Fruit fly (Drosophila melanogaster) whole organism, embryonic: Measurements from ENCODE around the gene Dh31.
A peak's percentile ranks its signal among the peaks of the same experiment; 100 is the strongest.

ENCODE experiments used
- Atf3 ChIP-seq: fragments of 200-800 bp; sonication (Bioruptor generic); optimal IDR thresholded peaks from 3 replicates; lab custom pipeline; 2016; ENCODE audit warnings: missing biosample characterization, missing genetic modification characterization
- Blimp-1 ChIP-seq: fragments of 200-800 bp; sonication (Bioruptor generic); optimal IDR thresholded peaks from 3 replicates; lab custom pipeline; 2018; ENCODE audit warnings: missing biosample characterization, missing genetic modification characterization, mild to moderate bottlenecking, moderate library complexity, missing genetic modification reagents
- CG10565 ChIP-seq: fragments of 200-800 bp; sonication (Bioruptor generic); optimal IDR thresholded peaks from 3 replicates; lab custom pipeline; 2016; ENCODE audit warnings: missing biosample characterization, mild to moderate bottlenecking, missing genetic modification characterization
- CG12391 ChIP-seq: fragments of 200-800 bp; sonication (Bioruptor generic); optimal IDR thresholded peaks from 3 replicates; lab custom pipeline; 2018; ENCODE audit warnings: missing biosample characterization, mild to moderate bottlenecking, missing genetic modification characterization, moderate library complexity
- CG14050 ChIP-seq: fragments of 200-800 bp; sonication (Bioruptor generic); IDR thresholded peaks from 3 replicates; pipeline ENCODE4 v1.3.6; 2022; ENCODE audit warnings: missing biosample characterization, missing genetic modification characterization
- CG14667 ChIP-seq: fragments of 200-800 bp; sonication (Bioruptor generic); IDR thresholded peaks from 2 replicates; pipeline ENCODE4 v1.3.6; 2022; ENCODE audit warnings: missing biosample characterization, missing genetic modification characterization
- CG15601 ChIP-seq: fragments of 200-800 bp; sonication (Bioruptor generic); optimal IDR thresholded peaks from 3 replicates; lab custom pipeline; 2019; ENCODE audit warnings: missing biosample characterization, mild to moderate bottlenecking, missing genetic modification characterization, moderate library complexity
- CG3065 ChIP-seq: fragments of 200-800 bp; sonication (Bioruptor generic); optimal IDR thresholded peaks from 2 replicates; lab custom pipeline; 2016; ENCODE audit warnings: missing biosample characterization, missing genetic modification characterization
- CG3847 ChIP-seq: fragments of 200-800 bp; sonication (Bioruptor generic); IDR thresholded peaks from 2 replicates; pipeline ENCODE4 v1.3.6; 2022; ENCODE audit warnings: missing biosample characterization, missing genetic modification characterization
- CG42726 ChIP-seq: fragments of 200-800 bp; sonication (Bioruptor generic); IDR thresholded peaks from 2 replicates; pipeline ENCODE4 v1.3.6; 2022; ENCODE audit warnings: missing biosample characterization, missing genetic modification characterization; ENCODE audit not compliant: partially characterized antibody
- CG4282 ChIP-seq: fragments of 200-800 bp; sonication (Bioruptor generic); optimal IDR thresholded peaks from 2 replicates; lab custom pipeline; 2016; ENCODE audit warnings: missing biosample characterization, missing genetic modification characterization
- CG5953 ChIP-seq: fragments of 200-800 bp; sonication (Bioruptor generic); IDR thresholded peaks from 2 replicates; pipeline ENCODE4 v1.3.6; 2022; ENCODE audit warnings: missing biosample characterization, missing genetic modification characterization
- CG6175 ChIP-seq: fragments of 200-800 bp; sonication (Bioruptor generic); IDR thresholded peaks from 3 replicates; pipeline ENCODE4 v1.3.6; 2022; ENCODE audit warnings: missing biosample characterization, missing genetic modification characterization
- CG6654 ChIP-seq: fragments of 200-800 bp; sonication (Bioruptor generic); optimal IDR thresholded peaks from 2 replicates; lab custom pipeline; 2017; ENCODE audit warnings: missing biosample characterization, mild to moderate bottlenecking, missing genetic modification characterization
- CG6683 ChIP-seq: fragments of 200-800 bp; sonication (Bioruptor generic); optimal IDR thresholded peaks from 2 replicates; lab custom pipeline; 2017; ENCODE audit warnings: missing biosample characterization, mild to moderate bottlenecking, missing genetic modification characterization, missing genetic modification reagents
- CG7928 ChIP-seq: fragments of 200-800 bp; sonication (Bioruptor generic); optimal IDR thresholded peaks from 2 replicates; lab custom pipeline; 2017; ENCODE audit warnings: missing biosample characterization, mild to moderate bottlenecking, missing genetic modification characterization
- CG8924 ChIP-seq: fragments of 200-800 bp; optimal IDR thresholded peaks from 3 replicates; lab custom pipeline; 2019; ENCODE audit warnings: missing biosample characterization, mild to moderate bottlenecking, missing genetic modification characterization, moderate library complexity
- Deaf1 ChIP-seq: fragments of 200-800 bp; optimal IDR thresholded peaks from 3 replicates; lab custom pipeline; 2019; ENCODE audit warnings: missing biosample characterization, mild to moderate bottlenecking, missing genetic modification characterization, moderate library complexity
- Dfd ChIP-seq, 2 experiments: fragments of >200 bp; optimal IDR thresholded peaks; 2 replicates each; lab custom pipeline; 2017; ENCODE audit warnings: missing biosample characterization in 2 of 2, missing genetic modification characterization in 2 of 2
- Dll ChIP-seq: fragments of 200-800 bp; sonication (Bioruptor generic); IDR thresholded peaks from 4 replicates; pipeline ENCODE4 v1.3.6; 2022; ENCODE audit warnings: missing biosample characterization, missing genetic modification characterization; ENCODE audit not compliant: partially characterized antibody
- Hand ChIP-seq: fragments of 200-800 bp; sonication (Bioruptor generic); optimal IDR thresholded peaks from 2 replicates; lab custom pipeline; 2017; ENCODE audit warnings: mild to moderate bottlenecking, missing biosample characterization, missing genetic modification reagents, missing genetic modification characterization
- Hmx ChIP-seq: fragments of 200-800 bp; sonication (Bioruptor generic); optimal IDR thresholded peaks from 2 replicates; lab custom pipeline; 2016; ENCODE audit warnings: missing biosample characterization, missing genetic modification characterization
- NK7.1 ChIP-seq: fragments of 200-800 bp; sonication (Bioruptor generic); optimal IDR thresholded peaks from 3 replicates; lab custom pipeline; 2016; ENCODE audit warnings: missing biosample characterization, missing genetic modification characterization
- Neu2 ChIP-seq: fragments of 200-800 bp; sonication (Bioruptor generic); optimal IDR thresholded peaks from 3 replicates; lab custom pipeline; 2016; ENCODE audit warnings: missing biosample characterization, missing genetic modification characterization, borderline replicate concordance
- Sox100B ChIP-seq: fragments of 200-800 bp; sonication (Bioruptor generic); optimal IDR thresholded peaks from 3 replicates; lab custom pipeline; 2018; ENCODE audit warnings: missing biosample characterization, mild to moderate bottlenecking, missing genetic modification characterization
- Xbp1 ChIP-seq: fragments of 200-800 bp; sonication (Bioruptor generic); optimal IDR thresholded peaks from 3 replicates; lab custom pipeline; 2016; ENCODE audit warnings: missing biosample characterization, mild to moderate bottlenecking, missing genetic modification characterization
- ato ChIP-seq: fragments of 200-800 bp; sonication (Bioruptor generic); IDR thresholded peaks from 2 replicates; pipeline ENCODE4 v1.3.6; 2022; ENCODE audit warnings: missing biosample characterization, missing genetic modification characterization; ENCODE audit not compliant: partially characterized antibody
- az2 ChIP-seq: fragments of 200-800 bp; sonication (Bioruptor generic); optimal IDR thresholded peaks from 3 replicates; lab custom pipeline; 2016; ENCODE audit warnings: missing biosample characterization, missing genetic modification characterization
- bigmax ChIP-seq: fragments of 200-800 bp; sonication (Bioruptor generic); optimal IDR thresholded peaks from 2 replicates; lab custom pipeline; 2018; ENCODE audit warnings: missing biosample characterization, mild to moderate bottlenecking, missing genetic modification characterization
- bsh ChIP-seq, 2 experiments: fragments of 200-800 bp; sonication (Bioruptor generic); optimal IDR thresholded peaks; 2 replicates each; lab custom pipeline; 2017 to 2018; ENCODE audit warnings: mild to moderate bottlenecking in 2 of 2, missing biosample characterization in 2 of 2, missing genetic modification characterization in 2 of 2, moderate library complexity in 1 of 2
- chinmo ChIP-seq: fragments of 200-800 bp; sonication (Bioruptor generic); IDR thresholded peaks from 4 replicates; pipeline ENCODE4 v1.3.6; 2022; ENCODE audit warnings: missing biosample characterization, missing genetic modification characterization; ENCODE audit not compliant: partially characterized antibody
- dmrt99B ChIP-seq: fragments of 200-800 bp; sonication (Bioruptor generic); optimal IDR thresholded peaks from 2 replicates; lab custom pipeline; 2018; ENCODE audit warnings: missing biosample characterization, mild to moderate bottlenecking, missing genetic modification characterization, moderate library complexity
- fd3F ChIP-seq: fragments of 200-800 bp; sonication (Bioruptor generic); optimal IDR thresholded peaks from 2 replicates; lab custom pipeline; 2018; ENCODE audit warnings: missing biosample characterization, mild to moderate bottlenecking, missing genetic modification characterization, moderate library complexity
- fd64A ChIP-seq: fragments of 200-800 bp; sonication (Bioruptor generic); optimal IDR thresholded peaks from 3 replicates; lab custom pipeline; 2018; ENCODE audit warnings: missing biosample characterization, mild to moderate bottlenecking, missing genetic modification characterization
- fd96Cb ChIP-seq: fragments of 200-800 bp; sonication (Bioruptor generic); optimal IDR thresholded peaks from 2 replicates; lab custom pipeline; 2018; ENCODE audit warnings: missing biosample characterization, mild to moderate bottlenecking, missing genetic modification characterization, moderate library complexity
- grn ChIP-seq: fragments of 200-800 bp; sonication (Bioruptor generic); optimal IDR thresholded peaks from 3 replicates; lab custom pipeline; 2017; ENCODE audit warnings: missing biosample characterization, missing genetic modification characterization
- gsb ChIP-seq: fragments of 200-800 bp; sonication (Bioruptor generic); IDR thresholded peaks from 2 replicates; pipeline ENCODE4 v1.3.6; 2022; ENCODE audit warnings: missing biosample characterization, missing genetic modification characterization
- hbn ChIP-seq: fragments of 200-800 bp; sonication (Bioruptor generic); IDR thresholded peaks from 2 replicates; pipeline ENCODE4 v1.3.6; 2022; ENCODE audit warnings: missing biosample characterization, missing genetic modification characterization; ENCODE audit not compliant: partially characterized antibody
- lola ChIP-seq, 3 experiments: fragments of >200 bp in 2 of 3; fragments of 200-800 bp in 1 of 3; sonication (Bioruptor generic) in 1 of 3; optimal IDR thresholded peaks; 2 replicates each; lab custom pipeline; 2017 to 2019; ENCODE audit warnings: missing biosample characterization in 3 of 3, missing genetic modification characterization in 3 of 3, mild to moderate bottlenecking in 1 of 3, moderate library complexity in 1 of 3
- luna ChIP-seq: fragments of 200-800 bp; sonication (Bioruptor generic); optimal IDR thresholded peaks from 2 replicates; lab custom pipeline; 2016; ENCODE audit warnings: missing biosample characterization, missing genetic modification characterization
- nerfin-2 ChIP-seq: fragments of 200-800 bp; sonication (Bioruptor generic); IDR thresholded peaks from 2 replicates; pipeline ENCODE4 v1.3.6; 2022; ENCODE audit warnings: missing biosample characterization, missing genetic modification characterization; ENCODE audit not compliant: partially characterized antibody
- pho ChIP-seq: fragments of 200-800 bp; sonication (Bioruptor generic); optimal IDR thresholded peaks from 2 replicates; lab custom pipeline; 2016; ENCODE audit warnings: missing biosample characterization, missing genetic modification characterization
- slou ChIP-seq: fragments of 200-800 bp; sonication (Bioruptor generic); optimal IDR thresholded peaks from 3 replicates; lab custom pipeline; 2016; ENCODE audit warnings: missing biosample characterization, missing genetic modification characterization
- slp2 ChIP-seq: fragments of 200-800 bp; sonication (Bioruptor generic); optimal IDR thresholded peaks from 2 replicates; lab custom pipeline; 2016; ENCODE audit warnings: missing biosample characterization, missing genetic modification characterization
- sna ChIP-seq: fragments of 200-800 bp; sonication (Bioruptor generic); IDR thresholded peaks from 2 replicates; pipeline ENCODE4 v1.3.6; 2022; ENCODE audit warnings: missing biosample characterization, missing genetic modification characterization; ENCODE audit not compliant: partially characterized antibody
- so ChIP-seq: fragments of 200-800 bp; sonication (Bioruptor generic); IDR thresholded peaks from 3 replicates; pipeline ENCODE4 v1.3.6; 2022; ENCODE audit warnings: missing biosample characterization, missing genetic modification characterization
- sob ChIP-seq: fragments of 200-800 bp; sonication (Bioruptor generic); IDR thresholded peaks from 2 replicates; pipeline ENCODE4 v1.3.6; 2022; ENCODE audit warnings: missing biosample characterization, missing genetic modification characterization
- tio ChIP-seq: fragments of 200-800 bp; sonication (Bioruptor generic); optimal IDR thresholded peaks from 2 replicates; lab custom pipeline; 2017; ENCODE audit warnings: missing biosample characterization, missing genetic modification characterization, inconsistent platforms
- vfl ChIP-seq: fragments of 200-800 bp; sonication (Bioruptor generic); optimal IDR thresholded peaks from 2 replicates; lab custom pipeline; 2016; ENCODE audit warnings: missing biosample characterization, missing genetic modification characterization

Gene Dh31

DNA sequence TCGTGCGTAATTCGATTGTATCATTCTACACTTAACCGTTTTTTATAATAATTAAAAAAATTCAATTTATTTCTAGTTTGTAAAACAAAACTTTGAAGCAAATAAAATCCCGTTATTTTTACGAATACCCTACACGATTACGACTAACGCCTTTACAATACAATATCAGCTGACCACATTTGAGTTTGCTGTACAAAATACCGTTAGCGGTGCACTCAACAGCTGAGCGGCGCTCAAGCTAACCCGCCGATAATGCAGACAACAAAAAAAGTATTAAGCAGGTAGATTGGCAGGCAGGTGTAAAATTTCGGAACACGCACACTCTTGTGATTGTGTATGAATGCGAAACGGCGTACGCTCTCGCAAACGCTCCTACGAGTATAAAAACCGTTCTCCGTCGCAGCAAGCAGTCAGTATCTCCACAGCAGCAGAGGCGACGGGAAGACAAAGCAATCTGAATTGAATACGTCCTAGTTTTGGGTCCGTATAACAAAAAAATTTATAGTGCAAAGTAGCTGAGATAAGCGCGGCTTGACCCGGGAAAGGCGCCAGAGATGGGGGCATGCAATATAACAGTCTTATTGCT is 15.2 kb upstream of the Dh31 start, which contains the start of gene Acer (continued):
- TF ChIP-seq Blimp-1 (no peak), grn (GFP tag; lab: Kevin White, UChicago) (no peak), pho (GFP tag; lab: Kevin White, UChicago) (no peak), bigmax (no peak), CG3847 (GFP tag; lab: Robert Waterston, UW) (no peak), vfl (GFP tag; lab: Kevin White, UChicago) (no peak), Deaf1 (tag; lab: Kevin White, UChicago) (no peak), luna (GFP tag; lab: Kevin White, UChicago) (no peak), chinmo (GFP tag; lab: Robert Waterston, UW) (peak; percentile 77), Sox100B (no peak), NK7.1 (GFP tag; lab: Kevin White, UChicago) (no peak), tio (GFP tag; lab: Kevin White, UChicago) (no peak), nerfin-2 (GFP tag; lab: Robert Waterston, UW) (no peak), Dll (peak; percentile 60; the same call in 3 of the 4 replicates), az2 (GFP tag; lab: Kevin White, UChicago) (no peak), fd3F (GFP tag; lab: Kevin White, UChicago) (no peak), CG6683 (no peak), CG4282 (GFP tag; lab: Kevin White, UChicago) (no peak), Hmx (GFP tag; lab: Kevin White, UChicago) (no peak), CG6175 (no peak), sna (GFP tag; lab: Robert Waterston, UW) (0 out of 2 replicates have a peak, but pooled peaks have one; percentile 19), CG14050 (GFP tag; lab: Robert Waterston, UW) (no peak), sob (GFP tag; lab: Robert Waterston, UW) (no peak), CG6654 (GFP tag; lab: Kevin White, UChicago) (no peak), lola (GFP tag; optimal IDR thresholded peaks at IDR 0.05; lab: Kevin White, UChicago) (no peak), CG15601 (no peak), gsb (GFP tag; lab: Robert Waterston, UW) (0 out of 2 replicates have a peak, but pooled peaks have one; percentile 24), Atf3 (GFP tag; lab: Kevin White, UChicago) (no peak), ato (GFP tag; lab: Robert Waterston, UW) (no peak; the same call in 1 of the 2 replicates), CG12391 (tag; lab: Kevin White, UChicago) (no peak), Xbp1 (GFP tag; lab: Kevin White, UChicago) (no peak), slp2 (no peak), CG7928 (GFP tag; lab: Kevin White, UChicago) (no peak), Neu2 (GFP tag; lab: Kevin White, UChicago) (no peak), CG10565 (GFP tag; lab: Kevin White, UChicago) (no peak), CG8924 (tag; lab: Kevin White, UChicago) (peak; percentile 14), fd64A (GFP tag; lab: Kevin White, UChicago) (no peak), slou (GFP tag; lab: Kevin White, UChicago) (no peak), hbn (GFP tag; lab: Robert Waterston, UW) (no peak; the same call in 1 of the 2 replicates), fd96Cb (tag; lab: Kevin White, UChicago) (no peak), Dfd (GFP tag; optimal IDR thresholded peaks at IDR 0.05; lab: Kevin White, UChicago) (no peak), CG42726 (GFP tag; lab: Robert Waterston, UW) (no peak), dmrt99B (tag; lab: Kevin White, UChicago) (no peak), so (GFP tag; lab: Robert Waterston, UW) (no peak), CG3065 (GFP tag; lab: Kevin White, UChicago) (no peak), CG5953 (GFP tag; lab: Robert Waterston, UW) (no peak), CG14667 (GFP tag; lab: Robert Waterston, UW) (no peak), bsh (GFP tag; optimal IDR thresholded peaks at IDR 0.05; lab: Kevin White, UChicago) (no peak), Hand (no peak)
